Worm (Caenorhabditis elegans): ENCODE measurements around the gene C06B3.16.

C06B3.16 gene

ce11 chrV:13891489-13891888 lies 39.8 kb upstream of the C06B3.16 start (continued):
- TF ChIP-seq daf-16 (GFP tag; optimal IDR thresholded peaks at IDR 0.05): no peak
- TF ChIP-seq daf-16 (tag; optimal IDR thresholded peaks at IDR 0.05): peak; percentile 96
- no peak for TF ChIP-seq ZK546.5 (tag; optimal IDR thresholded peaks at IDR 0.05)
- TF ChIP-seq dmd-6 (GFP tag; IDR thresholded peaks at IDR 0.05): peak; percentile 64
- TF ChIP-seq duxl-1 (tag; optimal IDR thresholded peaks at IDR 0.05; ENCODE audit: poor library complexity): no peak
- TF ChIP-seq mdl-1 (tag; optimal IDR thresholded peaks at IDR 0.05): no peak
- peak; percentile 55; the same call in 1 of the 2 replicates for TF ChIP-seq php-3 (GFP tag; IDR thresholded peaks at IDR 0.05)
- no peak for TF ChIP-seq nhr-41 (GFP tag; IDR thresholded peaks at IDR 0.05)
- TF ChIP-seq saeg-2 (GFP tag; IDR thresholded peaks at IDR 0.05): no peak
- TF ChIP-seq snpc-1.2 (GFP tag; IDR thresholded peaks at IDR 0.05): no peak

ce11 chrV:13892457-13893375 lies 38.6 kb upstream of the C06B3.16 start, which contains the start of gene sptl-3:
Gene sptl-3, plus strand, starts transcription at chrV:13893325.
- no peak for TF ChIP-seq set-16 (GFP tag; IDR thresholded peaks at IDR 0.05)
- 0 out of 2 replicates have a peak, but pooled peaks have one; percentile 30 for TF ChIP-seq ctbp-1 (GFP tag; IDR thresholded peaks at IDR 0.05)
- TF ChIP-seq saeg-2 (GFP tag; IDR thresholded peaks at IDR 0.05): 0 out of 2 replicates have a peak, but pooled peaks have one; percentile 21
- no peak for TF ChIP-seq aly-2 (tag; optimal IDR thresholded peaks at IDR 0.05)
- TF ChIP-seq T20F7.1 (GFP tag; optimal IDR thresholded peaks at IDR 0.05): no peak
- peak; percentile 84 for TF ChIP-seq hlh-11 (tag; optimal IDR thresholded peaks at IDR 0.05)
- TF ChIP-seq ztf-11 (tag; optimal IDR thresholded peaks at IDR 0.05): no peak
- TF ChIP-seq ceh-32 (tag; optimal IDR thresholded peaks at IDR 0.05; ENCODE audit: poor library complexity): no peak
- no peak for TF ChIP-seq T26A8.4 (GFP tag; IDR thresholded peaks at IDR 0.05)
- no peak for TF ChIP-seq lin-13 (GFP tag; optimal IDR thresholded peaks at IDR 0.05)
- TF ChIP-seq mxl-2 (GFP tag; conservative IDR thresholded peaks at IDR 0.05): no peak
- TF ChIP-seq F10B5.3 (tag; optimal IDR thresholded peaks at IDR 0.05): no peak
- TF ChIP-seq lin-29 (GFP tag; IDR thresholded peaks at IDR 0.05): no peak
- TF ChIP-seq snpc-4 (tag; optimal IDR thresholded peaks at IDR 0.05): no peak
- 0 out of 2 replicates have a peak, but pooled peaks have one; percentile 42 for TF ChIP-seq hmg-1.1 (GFP tag; IDR thresholded peaks at IDR 0.05)
- TF ChIP-seq madf-5 (GFP tag; IDR thresholded peaks at IDR 0.05): no peak
- no peak for TF ChIP-seq dpl-1 (GFP tag; optimal IDR thresholded peaks at IDR 0.05)
- TF ChIP-seq hlh-30 (tag; optimal IDR thresholded peaks at IDR 0.05; ENCODE audit: insufficient read depth): peak; percentile 58
- TF ChIP-seq nhr-6 (tag; optimal IDR thresholded peaks at IDR 0.05): peak; percentile 19
- no peak for TF ChIP-seq lin-39 (tag; optimal IDR thresholded peaks at IDR 0.05)
- peak; percentile 87 for TF ChIP-seq cey-2 (tag; optimal IDR thresholded peaks at IDR 0.05; ENCODE audit: borderline replicate concordance, insufficient read depth)
- TF ChIP-seq gei-8 (GFP tag; optimal IDR thresholded peaks at IDR 0.05): peak; percentile 38
- peak; percentile 77 for TF ChIP-seq dve-1 (tag; optimal IDR thresholded peaks at IDR 0.05; ENCODE audit: insufficient read depth)
- TF ChIP-seq fkh-10 (GFP tag; optimal IDR thresholded peaks at IDR 0.05): no peak
- TF ChIP-seq ztf-7 (tag; optimal IDR thresholded peaks at IDR 0.05): no peak
- no peak for TF ChIP-seq ceh-44 (GFP tag; IDR thresholded peaks at IDR 0.05)
- no peak for TF ChIP-seq egl-43 (GFP tag; IDR thresholded peaks at IDR 0.05)
- no peak for TF ChIP-seq lin-38 (GFP tag; IDR thresholded peaks at IDR 0.05)
- TF ChIP-seq lim-7 (GFP tag; IDR thresholded peaks at IDR 0.05): no peak
- no peak for TF ChIP-seq ceh-28 (tag; optimal IDR thresholded peaks at IDR 0.05)
- no peak for TF ChIP-seq nhr-42 (GFP tag; IDR thresholded peaks at IDR 0.05)
- no peak for TF ChIP-seq jun-1 (tag; optimal IDR thresholded peaks at IDR 0.05)
- TF ChIP-seq Y48G9A.11 (GFP tag; IDR thresholded peaks at IDR 0.05): no peak
- peak; percentile 60 for TF ChIP-seq nhr-11 (tag; optimal IDR thresholded peaks at IDR 0.05)
- no peak for TF ChIP-seq ceh-62 (tag; optimal IDR thresholded peaks at IDR 0.05)
- peak; percentile 92 for TF ChIP-seq aha-1 (tag)
- TF ChIP-seq mep-1 (tag; optimal IDR thresholded peaks at IDR 0.05): peak; percentile 39
- peak; percentile 67; the same call in 1 of the 2 replicates for TF ChIP-seq php-3 (GFP tag; IDR thresholded peaks at IDR 0.05)
- peak in 1 of 2 experiments; percentile 84 for TF ChIP-seq mdl-1 (tag; optimal IDR thresholded peaks at IDR 0.05)
- no peak for TF ChIP-seq ama-1 (optimal IDR thresholded peaks at IDR 0.05)
- TF ChIP-seq spr-3 (GFP tag; optimal IDR thresholded peaks at IDR 0.05): no peak

Data from whole organism, L4 larva.